Worm (Caenorhabditis elegans) whole organism, L3 larva: ENCODE measurements around the gene D1022.9.

Experiments used
- ZK546.5 ChIP-seq: sonication (generic microtip); optimal IDR thresholded peaks from 2 replicates; lab custom pipeline; 2017; ENCODE audit warnings: missing biosample characterization, missing genetic modification characterization
- aly-2 ChIP-seq: fragments of 150-350 bp; optimal IDR thresholded peaks from 2 replicates; lab custom pipeline; 2014; ENCODE audit warnings: missing biosample characterization, missing genetic modification characterization
- ceh-28 ChIP-seq: fragments of 150-350 bp; optimal IDR thresholded peaks from 2 replicates; lab custom pipeline; 2014; ENCODE audit warnings: missing biosample characterization, missing genetic modification reagents, missing genetic modification characterization
- ceh-82 ChIP-seq: fragments of 150-350 bp; optimal IDR thresholded peaks from 2 replicates; lab custom pipeline; 2014; ENCODE audit warnings: missing biosample characterization, missing genetic modification characterization
- egl-27 ChIP-seq: sonication (generic microtip); optimal IDR thresholded peaks from 4 replicates; lab custom pipeline; 2017; ENCODE audit warnings: missing biosample characterization, missing genetic modification reagents, missing genetic modification characterization
- egl-5 ChIP-seq: fragments of 150-350 bp; optimal IDR thresholded peaks from 2 replicates; lab custom pipeline; 2017; ENCODE audit warnings: missing biosample characterization, missing genetic modification reagents, missing genetic modification characterization, inconsistent platforms
- elt-1 ChIP-seq: fragments of 150-350 bp; optimal IDR thresholded peaks from 2 replicates; lab custom pipeline; 2014; ENCODE audit warnings: missing biosample characterization, missing genetic modification characterization
- elt-2 ChIP-seq: sonication (generic microtip); optimal IDR thresholded peaks from 2 replicates; lab custom pipeline; 2016; ENCODE audit warnings: missing genetic modification reagents, mild to moderate bottlenecking, missing genetic modification characterization, missing compliant biosample characterization
- elt-3 ChIP-seq, 3 experiments: fragments of 150-350 bp in 1 of 3; sonication (generic microtip) in 2 of 3; optimal IDR thresholded peaks; 2 replicates in 2 of 3; 4 replicates in 1 of 3; lab custom pipeline; 2014 to 2017; ENCODE audit warnings: missing biosample characterization in 3 of 3, missing genetic modification characterization in 3 of 3
- eor-1 ChIP-seq, 2 experiments: fragments of 150-350 bp; optimal IDR thresholded peaks; 2 replicates each; lab custom pipeline; 2014 to 2018; ENCODE audit warnings: missing biosample characterization in 2 of 2, missing genetic modification characterization in 2 of 2
- fkh-10 ChIP-seq: sonication (generic microtip); optimal IDR thresholded peaks from 2 replicates; lab custom pipeline; 2017; ENCODE audit warnings: missing biosample characterization, missing genetic modification reagents, missing genetic modification characterization
- fkh-2 ChIP-seq: fragments of 150-350 bp; optimal IDR thresholded peaks from 2 replicates; lab custom pipeline; 2014; ENCODE audit warnings: missing biosample characterization, missing genetic modification reagents, missing genetic modification characterization
- fos-1 ChIP-seq: fragments of 150-350 bp; optimal IDR thresholded peaks from 2 replicates; lab custom pipeline; 2014; ENCODE audit warnings: missing biosample characterization, missing genetic modification characterization
- hmg-11 ChIP-seq: sonication (generic microtip); optimal IDR thresholded peaks from 2 replicates; lab custom pipeline; 2016; ENCODE audit warnings: missing genetic modification characterization, missing compliant biosample characterization
- jun-1 ChIP-seq: fragments of 150-350 bp; optimal IDR thresholded peaks from 2 replicates; lab custom pipeline; 2014; ENCODE audit warnings: missing biosample characterization, missing genetic modification reagents, missing genetic modification characterization
- lin-15B ChIP-seq: fragments of 150-350 bp; optimal IDR thresholded peaks from 2 replicates; lab custom pipeline; 2014; ENCODE audit warnings: missing biosample characterization, missing genetic modification characterization
- lin-39 ChIP-seq: fragments of 150-350 bp; optimal IDR thresholded peaks from 2 replicates; lab custom pipeline; 2018; ENCODE audit warnings: missing biosample characterization, missing genetic modification reagents, missing genetic modification characterization
- lsy-12 ChIP-seq: sonication (generic microtip); optimal IDR thresholded peaks from 2 replicates; lab custom pipeline; 2016; ENCODE audit warnings: mild to moderate bottlenecking, missing genetic modification characterization, missing compliant biosample characterization
- mdl-1 ChIP-seq: fragments of 150-350 bp; optimal IDR thresholded peaks from 2 replicates; lab custom pipeline; 2014; ENCODE audit warnings: missing biosample characterization, missing genetic modification characterization
- mml-1 ChIP-seq: fragments of 150-350 bp; sonication (generic microtip); optimal IDR thresholded peaks from 3 replicates; lab custom pipeline; 2014; ENCODE audit warnings: missing biosample characterization, missing genetic modification characterization
- nfya-1 ChIP-seq: sonication (generic microtip); optimal IDR thresholded peaks from 2 replicates; lab custom pipeline; 2017; ENCODE audit warnings: missing genetic modification characterization, mild to moderate bottlenecking, missing compliant biosample characterization, antibody characterized with exemption, moderate library complexity; ENCODE audit not compliant: insufficient read depth
- nhr-12 ChIP-seq: fragments of 150-350 bp; optimal IDR thresholded peaks from 2 replicates; lab custom pipeline; 2014; ENCODE audit warnings: missing biosample characterization, missing genetic modification characterization
- nhr-23 ChIP-seq: fragments of 150-350 bp; optimal IDR thresholded peaks from 2 replicates; lab custom pipeline; 2014; ENCODE audit warnings: missing biosample characterization, missing genetic modification reagents, missing genetic modification characterization
- nhr-237 ChIP-seq: fragments of 150-350 bp; optimal IDR thresholded peaks from 2 replicates; lab custom pipeline; 2014; ENCODE audit warnings: missing biosample characterization, missing genetic modification characterization
- nhr-25 ChIP-seq: sonication (generic microtip); optimal IDR thresholded peaks from 2 replicates; lab custom pipeline; 2017; ENCODE audit warnings: missing biosample characterization, missing genetic modification characterization
- nhr-28 ChIP-seq: fragments of 150-350 bp; optimal IDR thresholded peaks from 2 replicates; lab custom pipeline; 2014; ENCODE audit warnings: missing biosample characterization, missing genetic modification characterization
- nhr-43 ChIP-seq: sonication (generic microtip); optimal IDR thresholded peaks from 2 replicates; lab custom pipeline; 2016; ENCODE audit warnings: mild to moderate bottlenecking, missing genetic modification characterization, missing compliant biosample characterization; ENCODE audit not compliant: poor library complexity, severe bottlenecking
- nhr-67 ChIP-seq: fragments of 150-350 bp; optimal IDR thresholded peaks from 2 replicates; lab custom pipeline; 2014; ENCODE audit warnings: missing biosample characterization, missing genetic modification characterization
- nhr-77 ChIP-seq: fragments of 150-350 bp; optimal IDR thresholded peaks from 2 replicates; lab custom pipeline; 2014; ENCODE audit warnings: missing biosample characterization, missing genetic modification characterization
- pha-4 ChIP-seq: fragments of 150-350 bp; optimal IDR thresholded peaks from 2 replicates; lab custom pipeline; 2014; ENCODE audit warnings: missing biosample characterization, missing genetic modification reagents, missing genetic modification characterization
- pqm-1 ChIP-seq: fragments of 150-350 bp; optimal IDR thresholded peaks from 2 replicates; lab custom pipeline; 2017; ENCODE audit warnings: missing biosample characterization, missing genetic modification characterization, inconsistent platforms
- sea-2 ChIP-seq: fragments of 150-350 bp; sonication (generic microtip); optimal IDR thresholded peaks from 4 replicates; lab custom pipeline; 2014; ENCODE audit warnings: missing biosample characterization, missing genetic modification reagents, missing genetic modification characterization
- skn-1 ChIP-seq: fragments of 150-350 bp; optimal IDR thresholded peaks from 2 replicates; lab custom pipeline; 2014; ENCODE audit warnings: missing biosample characterization, missing genetic modification characterization
- snpc-4 ChIP-seq: fragments of 150-350 bp; optimal IDR thresholded peaks from 2 replicates; lab custom pipeline; 2014; ENCODE audit warnings: missing biosample characterization, missing genetic modification characterization
- tbx-2 ChIP-seq: sonication (generic microtip); optimal IDR thresholded peaks from 2 replicates; lab custom pipeline; 2016; ENCODE audit warnings: mild to moderate bottlenecking, missing genetic modification characterization, missing compliant biosample characterization
- unc-62 ChIP-seq: fragments of 150-350 bp; sonication (generic microtip); optimal IDR thresholded peaks from 4 replicates; lab custom pipeline; 2014; ENCODE audit warnings: missing biosample characterization, missing genetic modification reagents, missing genetic modification characterization
- zag-1 ChIP-seq: fragments of 150-350 bp; optimal IDR thresholded peaks from 2 replicates; lab custom pipeline; 2014; ENCODE audit warnings: missing biosample characterization, missing genetic modification characterization
- ztf-11 ChIP-seq: fragments of 150-350 bp; optimal IDR thresholded peaks from 2 replicates; lab custom pipeline; 2014; ENCODE audit warnings: missing biosample characterization, missing genetic modification characterization
- ztf-4 ChIP-seq: fragments of 150-350 bp; optimal IDR thresholded peaks from 2 replicates; lab custom pipeline; 2014; ENCODE audit warnings: missing biosample characterization, missing genetic modification characterization

The D1022.9 gene

ce11 chrII:7529078-7529683, 39.7 kb upstream of the D1022.9 start, which contains the start of gene ZK1290.5 (continued):
- TF ChIP-seq egl-5 (tag; lab: Kevin White, UChicago) (peak; percentile 51), tbx-2 (tag; lab: Kevin White, UChicago) (peak; percentile 62), nhr-12 (tag; lab: Kevin White, UChicago) (no peak), elt-2 (tag; lab: Kevin White, UChicago) (peak; percentile 94), elt-1 (tag; lab: Kevin White, UChicago) (peak; percentile 20), lin-39 (tag; lab: Kevin White, UChicago) (peak; percentile 67), fos-1 (tag; lab: Kevin White, UChicago) (peak; percentile 60), aly-2 (no peak), nhr-77 (tag; lab: Kevin White, UChicago) (no peak), nfya-1 (tag; lab: Kevin White, UChicago) (peak; percentile 87), egl-27 (tag; lab: Kevin White, UChicago) (peak; percentile 77), mdl-1 (tag; lab: Kevin White, UChicago) (peak; percentile 53), ztf-4 (tag; lab: Kevin White, UChicago) (peak; percentile 35), hmg-11 (tag; lab: Kevin White, UChicago) (no peak), ztf-11 (no peak), skn-1 (tag; lab: Kevin White, UChicago) (peak; percentile 71), pqm-1 (tag; lab: Kevin White, UChicago) (peak; percentile 73)
- TF ChIP-seq, all 47 proteins: peak for 25

ce11 chrII:7528210-7528609, 38.7 kb upstream of the D1022.9 start:
- TF ChIP-seq ceh-28 (peak; percentile 6), pqm-1 (tag; lab: Kevin White, UChicago) (peak; percentile 78), nhr-23 (tag; lab: Kevin White, UChicago) (peak; percentile 89), mml-1 (tag; lab: Kevin White, UChicago) (peak; percentile 39), elt-2 (tag; lab: Kevin White, UChicago) (peak; percentile 86), nhr-25 (tag; lab: Kevin White, UChicago) (peak; percentile 57), jun-1 (tag; lab: Kevin White, UChicago) (peak; percentile 45), nhr-43 (tag; lab: Kevin White, UChicago) (peak; percentile 94), tbx-2 (tag; lab: Kevin White, UChicago) (peak; percentile 25), ceh-82 (tag; lab: Kevin White, UChicago) (no peak), fkh-2 (tag; lab: Kevin White, UChicago) (no peak), nhr-28 (no peak)

- TF ChIP-seq elt-2 (tag; lab: Kevin White, UChicago) (no peak), elt-3 (tag; optimal IDR thresholded peaks at IDR 0.05; lab: Kevin White, UChicago) (no peak), mml-1 (tag; lab: Kevin White, UChicago) (no peak), unc-62 (GFP tag; lab: Kevin White, UChicago) (no peak), elt-1 (tag; lab: Kevin White, UChicago) (no peak), lsy-12 (tag; lab: Kevin White, UChicago) (no peak), mdl-1 (tag; lab: Kevin White, UChicago) (no peak), pha-4 (tag; lab: Kevin White, UChicago) (no peak), nhr-67 (tag; lab: Kevin White, UChicago) (no peak), fkh-10 (GFP tag; lab: Kevin White, UChicago) (no peak), ceh-28 (no peak), ZK546.5 (tag; lab: Kevin White, UChicago) (no peak), nhr-237 (tag; lab: Kevin White, UChicago) (no peak), lin-15B (no peak), eor-1 (tag; optimal IDR thresholded peaks at IDR 0.05; lab: Kevin White, UChicago) (no peak), ztf-4 (tag; lab: Kevin White, UChicago) (no peak), sea-2 (GFP tag; lab: Kevin White, UChicago) (no peak), zag-1 (tag; lab: Kevin White, UChicago) (no peak), snpc-4 (tag; lab: Kevin White, UChicago) (no peak), fos-1 (tag; lab: Kevin White, UChicago) (no peak)
- TF ChIP-seq, all 47 proteins: peak for 0
These were observed 36.0 kb upstream of the D1022.9 start, which contains the start of the genes ZK1290.7 and rnh-1.1 for ce11 chrII:7525458-7525857. ZK1290.7 (minus strand) TSS chrII:7525558. rnh-1.1 (plus strand) TSS chrII:7525738.
